Fruit fly (Drosophila melanogaster): ENCODE results near the gene CG3436.

DNA sequence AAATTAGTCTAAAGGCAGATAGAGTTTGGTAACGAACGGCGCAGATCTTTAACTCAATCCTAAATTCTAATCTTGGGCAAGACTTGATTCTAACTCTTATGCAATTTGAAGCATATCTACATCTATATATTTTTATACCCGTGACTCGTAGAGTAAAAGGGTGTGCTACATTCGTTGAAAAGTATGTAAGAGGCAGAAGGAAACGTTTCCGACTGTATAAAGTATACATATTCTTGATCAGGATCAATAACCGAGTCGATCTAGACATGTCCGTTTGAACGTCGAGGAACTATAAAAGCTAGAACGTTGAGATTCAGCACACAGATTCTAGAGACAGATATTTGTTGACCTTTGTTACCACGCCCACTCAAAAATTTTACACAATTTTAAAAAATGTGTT, 39.4 kb upstream of the CG3436 start, which contains the start of gene CG13694:
- no peak for TF ChIP-seq unpg (GFP tag; optimal IDR thresholded peaks at IDR 0.05)
- TF ChIP-seq HmgZ (tag; optimal IDR thresholded peaks at IDR 0.05): no peak
- TF ChIP-seq CG31388 (GFP tag; optimal IDR thresholded peaks at IDR 0.05): no peak
- no peak for TF ChIP-seq eve (GFP tag; optimal IDR thresholded peaks at IDR 0.05)
- TF ChIP-seq CG15269 (tag; optimal IDR thresholded peaks at IDR 0.05): no peak
- no peak for TF ChIP-seq dpn (GFP tag; optimal IDR thresholded peaks at IDR 0.05)
- TF ChIP-seq CG13624 (GFP tag; optimal IDR thresholded peaks at IDR 0.05): no peak
- TF ChIP-seq knrl (GFP tag; IDR thresholded peaks at IDR 0.05; ENCODE audit: partially characterized antibody): no peak
- TF ChIP-seq al (GFP tag; IDR thresholded peaks at IDR 0.05): no peak
- no peak for TF ChIP-seq CG15479 (GFP tag; optimal IDR thresholded peaks at IDR 0.05)
- TF ChIP-seq CG17912 (GFP tag; optimal IDR thresholded peaks at IDR 0.05): no peak
- no peak for TF ChIP-seq Bdp1 (GFP tag; optimal IDR thresholded peaks at IDR 0.05)
- TF ChIP-seq wor (GFP tag; IDR thresholded peaks at IDR 0.05): no peak

Data from whole organism, embryonic.